Fruit fly (Drosophila melanogaster) whole organism, pupa: ENCODE measurements around the gene CG34327.

Source experiments
- CG10348 ChIP-seq: fragments of 200-800 bp; sonication (Bioruptor generic); IDR thresholded peaks from 2 replicates; pipeline ENCODE4 v1.3.6; 2022; ENCODE audit warnings: missing biosample characterization, missing genetic modification characterization
- CG12605 ChIP-seq: fragments of 200-800 bp; sonication (Bioruptor generic); IDR thresholded peaks from 2 replicates; pipeline ENCODE4 v1.3.6; 2022; ENCODE audit warnings: missing biosample characterization, missing genetic modification characterization
- CG13204 ChIP-seq: fragments of 200-800 bp; sonication (Bioruptor generic); optimal IDR thresholded peaks from 2 replicates; lab custom pipeline; 2018; ENCODE audit warnings: missing biosample characterization, mild to moderate bottlenecking, missing genetic modification characterization, moderate library complexity
- CG14655 ChIP-seq: fragments of 200-800 bp; sonication (Bioruptor generic); optimal IDR thresholded peaks from 3 replicates; lab custom pipeline; 2017; ENCODE audit warnings: mild to moderate bottlenecking, missing biosample characterization, missing genetic modification reagents, missing genetic modification characterization
- CG15710 ChIP-seq: fragments of 200-800 bp; sonication (Bioruptor generic); optimal IDR thresholded peaks from 2 replicates; lab custom pipeline; 2018; ENCODE audit warnings: missing biosample characterization, mild to moderate bottlenecking, missing genetic modification characterization, moderate library complexity
- CG17806 ChIP-seq: fragments of 200-800 bp; sonication (Bioruptor generic); optimal IDR thresholded peaks from 2 replicates; lab custom pipeline; 2018; ENCODE audit warnings: missing biosample characterization, mild to moderate bottlenecking, missing genetic modification characterization, moderate library complexity
- CG32121 ChIP-seq: fragments of 200-800 bp; sonication (Bioruptor generic); IDR thresholded peaks from 2 replicates; pipeline ENCODE4 v1.3.6; 2022; ENCODE audit warnings: missing biosample characterization, missing genetic modification characterization
- CG34367 ChIP-seq: fragments of 200-800 bp; sonication (Bioruptor generic); optimal IDR thresholded peaks from 2 replicates; lab custom pipeline; 2018; ENCODE audit warnings: missing biosample characterization, mild to moderate bottlenecking, missing genetic modification characterization
- CG4496 ChIP-seq: fragments of 200-800 bp; sonication (Bioruptor generic); IDR thresholded peaks from 3 replicates; pipeline ENCODE4 v1.3.6; 2022; ENCODE audit warnings: missing biosample characterization, missing genetic modification characterization
- CG8159 ChIP-seq: fragments of 200-800 bp; sonication (Bioruptor generic); optimal IDR thresholded peaks from 3 replicates; lab custom pipeline; 2018; ENCODE audit warnings: missing biosample characterization, mild to moderate bottlenecking, missing genetic modification characterization, moderate library complexity
- CG8301 ChIP-seq: fragments of 200-800 bp; sonication (Bioruptor generic); optimal IDR thresholded peaks from 2 replicates; lab custom pipeline; 2018; ENCODE audit warnings: missing biosample characterization, mild to moderate bottlenecking, missing genetic modification characterization
- CG9948 ChIP-seq: fragments of 200-800 bp; sonication (Bioruptor generic); optimal IDR thresholded peaks from 2 replicates; lab custom pipeline; 2018; ENCODE audit warnings: missing biosample characterization, mild to moderate bottlenecking, missing genetic modification characterization, moderate library complexity
- D1 ChIP-seq: fragments of 200-800 bp; sonication (Bioruptor generic); optimal IDR thresholded peaks from 2 replicates; lab custom pipeline; 2018; ENCODE audit warnings: missing biosample characterization, mild to moderate bottlenecking, missing genetic modification characterization, moderate library complexity
- EcR ChIP-seq: fragments of 200-800 bp; sonication (Bioruptor generic); optimal IDR thresholded peaks from 3 replicates; lab custom pipeline; 2019; ENCODE audit warnings: missing biosample characterization, missing genetic modification characterization, mild to moderate bottlenecking, moderate library complexity, missing genetic modification reagents
- Ets98B ChIP-seq: fragments of 200-800 bp; sonication (Bioruptor generic); IDR thresholded peaks from 2 replicates; pipeline ENCODE4 v1.3.6; 2022; ENCODE audit warnings: missing biosample characterization, missing genetic modification characterization
- Pif1A ChIP-seq: fragments of 200-800 bp; sonication (Bioruptor generic); optimal IDR thresholded peaks from 3 replicates; lab custom pipeline; 2016; ENCODE audit warnings: missing biosample characterization, missing genetic modification characterization
- Pif1B ChIP-seq: fragments of 200-800 bp; sonication (Bioruptor generic); optimal IDR thresholded peaks from 3 replicates; lab custom pipeline; 2016; ENCODE audit warnings: missing biosample characterization, missing genetic modification characterization
- Snoo ChIP-seq: fragments of 200-800 bp; sonication (Bioruptor generic); optimal IDR thresholded peaks from 3 replicates; lab custom pipeline; 2017; ENCODE audit warnings: missing biosample characterization, mild to moderate bottlenecking, missing genetic modification characterization, inconsistent platforms
- fd96Ca ChIP-seq: fragments of 200-800 bp; sonication (Bioruptor generic); IDR thresholded peaks from 3 replicates; pipeline ENCODE4 v1.3.6; 2022; ENCODE audit warnings: missing biosample characterization, missing genetic modification characterization
- gl ChIP-seq: fragments of 200-800 bp; sonication (Bioruptor generic); optimal IDR thresholded peaks from 2 replicates; lab custom pipeline; 2018; ENCODE audit warnings: missing biosample characterization, mild to moderate bottlenecking, missing genetic modification characterization
- rn ChIP-seq: fragments of 200-800 bp; sonication (Bioruptor generic); IDR thresholded peaks from 2 replicates; pipeline ENCODE4 v1.3.6; 2022; ENCODE audit warnings: missing biosample characterization, missing genetic modification characterization

CG34327 gene

dm6 chrX:17227462-17227861, 3.8 kb upstream of the CG34327 start:
- TF ChIP-seq fd96Ca (no peak), Snoo (no peak), CG14655 (GFP tag; lab: Kevin White, UChicago) (no peak), CG4496 (GFP tag; lab: Robert Waterston, UW) (no peak), gl (tag; lab: Kevin White, UChicago) (no peak), D1 (tag; lab: Kevin White, UChicago) (no peak), EcR (GFP tag; lab: Kevin White, UChicago) (no peak), rn (GFP tag; lab: Robert Waterston, UW) (no peak), CG9948 (no peak), CG15710 (tag; lab: Kevin White, UChicago) (no peak), CG17806 (tag; lab: Kevin White, UChicago) (no peak), Pif1A (GFP tag; lab: Kevin White, UChicago) (no peak), CG13204 (GFP tag; lab: Kevin White, UChicago) (no peak), CG10348 (GFP tag; lab: Robert Waterston, UW) (no peak), CG32121 (GFP tag; lab: Robert Waterston, UW) (no peak), CG8301 (tag; lab: Kevin White, UChicago) (no peak), CG12605 (GFP tag; lab: Robert Waterston, UW) (no peak), CG8159 (tag; lab: Kevin White, UChicago) (no peak), CG34367 (tag; lab: Kevin White, UChicago) (no peak), Pif1B (no peak)
- TF ChIP-seq, all 21 proteins: peak for 0

- TF ChIP-seq CG8159 (tag; lab: Kevin White, UChicago) (no peak), CG10348 (GFP tag; lab: Robert Waterston, UW) (no peak), Ets98B (GFP tag; lab: Robert Waterston, UW) (no peak), CG15710 (tag; lab: Kevin White, UChicago) (no peak), CG14655 (GFP tag; lab: Kevin White, UChicago) (no peak), CG17806 (tag; lab: Kevin White, UChicago) (no peak), Pif1A (GFP tag; lab: Kevin White, UChicago) (no peak)
These were observed 3.0 kb upstream of the CG34327 start, which contains the start of gene CG10598 for dm6 chrX:17226681-17227019. TSS of gene CG10598 (minus strand) at chrX:17226867.

DNA sequence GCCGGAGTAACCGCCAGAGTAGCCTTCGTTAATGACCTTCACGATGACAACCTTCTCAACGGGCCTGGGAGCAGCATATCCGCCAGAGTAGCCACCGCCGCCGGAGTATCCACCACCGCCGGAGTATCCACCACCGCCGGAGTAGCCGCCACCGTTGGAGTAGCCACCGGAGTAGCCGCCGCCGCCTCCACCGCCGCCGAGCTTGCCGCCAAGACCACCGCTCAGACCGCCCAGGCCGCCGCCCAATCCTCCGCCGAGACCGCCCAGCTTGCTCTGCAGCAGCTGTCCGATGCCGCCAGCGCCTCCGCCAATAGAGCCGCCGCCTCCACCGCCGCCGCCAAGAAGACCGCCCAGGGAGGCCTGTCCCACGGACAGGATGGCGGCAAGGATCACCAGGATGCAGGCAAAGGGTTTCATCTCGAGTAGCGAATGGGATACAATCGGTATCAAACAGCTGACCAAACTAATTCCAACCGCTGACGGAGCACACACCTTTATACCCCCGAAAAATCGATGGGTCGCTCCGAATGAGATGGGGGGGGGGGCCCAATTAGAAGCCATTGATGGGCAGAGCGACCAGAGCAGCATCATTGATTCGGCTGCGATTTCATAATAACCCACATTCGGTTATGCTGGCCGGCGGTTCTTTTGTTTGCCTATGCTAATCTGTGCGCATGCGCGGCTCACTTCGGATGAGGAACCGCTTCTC, 2.5 kb upstream of the CG34327 start:
- TF ChIP-seq CG8301 (tag; lab: Kevin White, UChicago) (no peak), Pif1A (GFP tag; lab: Kevin White, UChicago) (no peak), CG4496 (GFP tag; lab: Robert Waterston, UW) (no peak), gl (tag; lab: Kevin White, UChicago) (no peak)

DNA sequence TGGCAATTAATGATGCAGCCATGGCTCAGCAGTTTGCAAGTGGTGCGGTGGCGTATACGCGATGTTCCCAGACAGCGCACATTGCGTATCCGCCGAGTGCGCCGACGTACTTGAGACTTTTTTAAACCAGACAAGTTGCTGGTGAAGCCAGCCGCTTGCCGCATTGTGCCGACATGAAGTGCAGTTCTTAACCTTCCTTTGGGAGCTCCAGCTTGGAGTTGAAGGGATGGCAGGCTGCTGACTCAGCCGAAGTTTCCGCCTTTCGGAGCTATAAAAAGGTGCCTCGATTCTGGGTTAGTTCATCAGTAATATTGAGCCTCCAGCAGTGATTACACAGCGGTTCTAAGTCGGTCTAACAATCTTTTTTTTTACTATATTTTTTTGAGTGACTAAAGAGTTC, 2.5 kb downstream of the CG34327 start, which contains the start of gene CG5172:
TSS of gene CG5172 (plus strand) at position 301 of the 400 bp plus-strand sequence.
- no peak for TF ChIP-seq CG17806 (tag; lab: Kevin White, UChicago)
- no peak for TF ChIP-seq EcR (GFP tag; lab: Kevin White, UChicago)
- no peak for TF ChIP-seq CG9948
- TF ChIP-seq CG34367 (tag; lab: Kevin White, UChicago) = no peak
- TF ChIP-seq Pif1A (GFP tag; lab: Kevin White, UChicago) = no peak
- TF ChIP-seq CG4496 (GFP tag; lab: Robert Waterston, UW) = no peak
- no peak for TF ChIP-seq fd96Ca
- no peak for TF ChIP-seq CG14655 (GFP tag; lab: Kevin White, UChicago)
- no peak for TF ChIP-seq gl (tag; lab: Kevin White, UChicago)
- no peak for TF ChIP-seq rn (GFP tag; lab: Robert Waterston, UW)
- TF ChIP-seq CG8159 (tag; lab: Kevin White, UChicago) = no peak

DNA sequence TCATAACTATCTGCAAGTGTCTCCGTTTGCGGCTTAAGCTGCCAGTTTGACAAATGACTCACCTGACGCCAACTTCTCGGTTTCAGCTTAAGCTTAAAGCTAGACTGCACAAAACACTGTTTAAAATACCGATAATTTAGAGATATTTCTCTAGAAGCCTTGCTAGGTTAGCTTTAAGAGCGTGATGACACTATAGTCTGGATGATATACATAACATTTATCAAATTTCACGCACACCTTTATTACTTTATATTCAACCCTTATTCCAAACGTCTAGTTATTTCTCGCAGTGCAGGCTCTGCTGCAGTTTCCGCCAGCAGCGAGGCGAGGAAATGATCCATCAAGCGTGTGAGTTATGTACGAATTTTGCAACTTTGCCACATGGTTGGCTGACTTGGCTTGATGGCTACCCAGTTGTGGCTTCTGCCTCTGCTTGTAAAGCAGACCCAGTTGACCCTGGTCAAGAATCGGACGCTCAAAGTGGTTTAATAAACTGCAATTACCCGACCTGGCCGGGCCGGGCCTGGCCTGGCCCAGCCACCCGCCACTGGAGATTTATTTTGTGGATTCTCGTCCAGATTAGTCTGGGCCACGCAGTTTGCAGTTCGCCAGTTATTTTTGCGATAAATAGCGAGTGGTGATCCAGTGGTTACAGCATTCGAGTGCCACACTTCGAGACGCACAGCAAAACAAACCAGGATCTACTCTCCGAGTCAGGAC, 5.2 kb downstream of the CG34327 start, which contains the start of gene CG12998:
TSS of gene CG12998 (plus strand) at position 436 of the 720 bp plus-strand sequence.
- TF ChIP-seq Pif1A (GFP tag; lab: Kevin White, UChicago) = no peak
- no peak for TF ChIP-seq CG10348 (GFP tag; lab: Robert Waterston, UW)
- peak; percentile 27 for TF ChIP-seq CG8301 (tag; lab: Kevin White, UChicago)
- TF ChIP-seq CG4496 (GFP tag; lab: Robert Waterston, UW) = peak; percentile 65; the same call in 2 of the 3 replicates
- peak; percentile 47 for TF ChIP-seq Ets98B (GFP tag; lab: Robert Waterston, UW)
- no peak for TF ChIP-seq CG15710 (tag; lab: Kevin White, UChicago)
- no peak for TF ChIP-seq D1 (tag; lab: Kevin White, UChicago)
- no peak for TF ChIP-seq gl (tag; lab: Kevin White, UChicago)
- peak; percentile 64; the same call in 2 of the 3 replicates for TF ChIP-seq fd96Ca
- 0 out of 2 replicates have a peak, but pooled peaks have one; percentile 11 for TF ChIP-seq CG12605 (GFP tag; lab: Robert Waterston, UW)
- TF ChIP-seq CG17806 (tag; lab: Kevin White, UChicago) = no peak
- TF ChIP-seq Snoo = no peak
- TF ChIP-seq CG34367 (tag; lab: Kevin White, UChicago) = no peak
- no peak for TF ChIP-seq CG32121 (GFP tag; lab: Robert Waterston, UW)
- TF ChIP-seq CG14655 (GFP tag; lab: Kevin White, UChicago) = peak; percentile 33
- TF ChIP-seq EcR (GFP tag; lab: Kevin White, UChicago) = no peak
- TF ChIP-seq CG9948 = no peak
- TF ChIP-seq CG13204 (GFP tag; lab: Kevin White, UChicago) = no peak
- no peak for TF ChIP-seq rn (GFP tag; lab: Robert Waterston, UW)
- peak; percentile 28 for TF ChIP-seq Pif1B
- peak; percentile 59 for TF ChIP-seq CG8159 (tag; lab: Kevin White, UChicago)
